Worm (Caenorhabditis elegans) whole organism, early embryonic: ENCODE data around the gene fbxb-71.

ENCODE experiments used
- B0310.2 ChIP-seq: sonication (generic microtip); optimal IDR thresholded peaks from 2 replicates; lab custom pipeline; 2016; ENCODE audit warnings: mild to moderate bottlenecking, missing genetic modification characterization, missing compliant biosample characterization
- F13C5.2 ChIP-seq: sonication (generic microtip); optimal IDR thresholded peaks from 2 replicates; lab custom pipeline; 2017; ENCODE audit warnings: mild to moderate bottlenecking, missing genetic modification characterization, inconsistent platforms, missing compliant biosample characterization
- ama-1 ChIP-seq: fragments of 150-350 bp; optimal IDR thresholded peaks from 2 replicates; lab custom pipeline; 2014
- ceh-13 ChIP-seq: fragments of 200-800 bp; sonication (Bioruptor generic); optimal IDR thresholded peaks from 2 replicates; lab custom pipeline; 2018; ENCODE audit warnings: mild to moderate bottlenecking, missing genetic modification characterization, missing compliant biosample characterization
- flt-1 ChIP-seq: fragments of 200-800 bp; sonication (Bioruptor generic); IDR thresholded peaks from 2 replicates; pipeline ENCODE4 v1.3.6; 2022; ENCODE audit warnings: missing genetic modification characterization, missing compliant biosample characterization
- hmbx-1 ChIP-seq: sonication (generic microtip); optimal IDR thresholded peaks from 2 replicates; lab custom pipeline; 2016; ENCODE audit warnings: mild to moderate bottlenecking, missing genetic modification characterization, missing compliant biosample characterization
- hmg-4 ChIP-seq: fragments of 200-800 bp; sonication (Bioruptor generic); optimal IDR thresholded peaks from 2 replicates; lab custom pipeline; 2018; ENCODE audit warnings: mild to moderate bottlenecking, missing genetic modification characterization, missing compliant biosample characterization
- hnd-1 ChIP-seq: sonication (generic microtip); optimal IDR thresholded peaks from 2 replicates; lab custom pipeline; 2016; ENCODE audit warnings: missing genetic modification characterization, missing compliant biosample characterization
- pes-1 ChIP-seq: fragments of 200-800 bp; sonication (Bioruptor generic); IDR thresholded peaks from 2 replicates; pipeline ENCODE4 v1.3.6; 2022; ENCODE audit warnings: missing genetic modification reagents, missing genetic modification characterization, missing compliant biosample characterization
- scrt-1 ChIP-seq: fragments of 200-800 bp; sonication (Bioruptor generic); IDR thresholded peaks from 2 replicates; pipeline ENCODE4 v1.3.6; 2022; ENCODE audit warnings: missing genetic modification characterization, missing compliant biosample characterization
- sea-1 ChIP-seq: fragments of 200-800 bp; sonication (Bioruptor generic); conservative IDR thresholded peaks from 2 replicates; pipeline ENCODE4 v1.3.6; 2022; ENCODE audit warnings: missing genetic modification characterization, missing compliant biosample characterization
- tbx-11 ChIP-seq: fragments of 200-800 bp; sonication (Bioruptor generic); IDR thresholded peaks from 2 replicates; pipeline ENCODE4 v1.3.6; 2022; ENCODE audit warnings: missing genetic modification characterization, missing compliant biosample characterization

DNA sequence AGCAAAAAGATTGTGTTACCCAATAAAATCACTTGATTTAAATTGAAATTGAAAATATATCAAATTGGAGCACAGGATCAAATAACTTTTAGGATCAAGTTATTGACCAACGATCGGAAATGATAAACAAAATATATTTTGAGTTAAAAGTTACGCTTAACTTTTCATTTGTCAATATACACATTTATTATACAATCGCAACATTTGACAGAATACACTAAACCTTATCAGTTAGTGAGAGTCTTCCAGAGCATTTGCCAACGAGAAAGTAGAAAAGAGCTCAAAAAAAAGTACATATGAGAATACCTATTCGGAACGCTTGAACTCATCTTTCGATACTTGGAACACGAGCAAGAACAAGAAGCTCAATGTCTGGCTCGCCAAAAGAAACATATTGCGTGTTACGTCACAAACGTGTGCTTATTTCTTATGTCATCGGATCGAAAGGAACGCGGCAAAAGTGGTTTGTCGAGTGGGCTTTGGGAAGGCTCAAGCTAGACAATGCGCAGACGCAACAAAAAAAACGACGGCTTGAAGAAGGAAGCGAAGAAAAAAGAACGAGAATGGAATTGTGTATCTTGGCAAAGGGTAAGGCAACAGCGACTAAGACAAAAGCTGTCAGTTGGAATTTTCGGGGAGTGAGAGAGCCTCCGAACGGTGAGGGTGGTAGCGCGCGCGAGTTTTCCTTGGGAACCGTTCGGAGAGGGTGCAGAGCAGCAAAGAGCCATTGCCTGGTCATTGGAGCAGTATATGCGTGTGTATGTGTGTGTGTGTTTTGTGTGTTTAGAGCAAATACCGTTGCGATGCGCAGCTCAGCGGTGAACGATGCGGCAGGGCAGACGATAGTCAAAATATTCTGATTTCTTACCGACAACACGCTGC, 36.1 kb upstream of the fbxb-71 start:
- TF ChIP-seq scrt-1 = 0 out of 2 replicates have a peak, but pooled peaks have one; percentile 44
- no peak for TF ChIP-seq ama-1 (lab: Kevin White, UChicago)
- TF ChIP-seq F13C5.2 = no peak
- no peak for TF ChIP-seq flt-1 (GFP tag; lab: Robert Waterston, UW)
- no peak for TF ChIP-seq hmbx-1 (tag; lab: Kevin White, UChicago)
- no peak for TF ChIP-seq sea-1 (GFP tag; lab: Robert Waterston, UW)
- no peak for TF ChIP-seq tbx-11 (GFP tag; lab: Robert Waterston, UW)
- TF ChIP-seq pes-1 (GFP tag; lab: Robert Waterston, UW) = no peak
- TF ChIP-seq hmg-4 (GFP tag; lab: Kevin White, UChicago) = peak; percentile 54
- no peak for TF ChIP-seq ceh-13 (GFP tag; lab: Kevin White, UChicago)
- TF ChIP-seq hnd-1 (tag; lab: Kevin White, UChicago) = no peak
- TF ChIP-seq B0310.2 = no peak
